Fruit fly (Drosophila melanogaster): ENCODE results near the gene CG33700.

- TF ChIP-seq yki (optimal IDR thresholded peaks at IDR 0.05) (no peak), CG8478 (optimal IDR thresholded peaks at IDR 0.05) (no peak), sens (GFP tag) (peak; percentile 26), bbx (GFP tag; IDR thresholded peaks at IDR 0.05; ENCODE audit: partially characterized antibody) (no peak), al (GFP tag; IDR thresholded peaks at IDR 0.05) (no peak), BEAF-32 (GFP tag; optimal IDR thresholded peaks at IDR 0.05) (no peak), Eip74EF (GFP tag; optimal IDR thresholded peaks at IDR 0.05) (no peak)
Measured at dm6 chr3L:9505713-9506062, 19.7 kb downstream of the CG33700 start.

Data from whole organism, embryonic.